Fruit fly (Drosophila melanogaster): ENCODE measurements around the gene CG17325.
A peak's percentile ranks its signal among the peaks of the same experiment; 100 is the strongest.

Gene CG17325

dm6 chr2L:18819044-18819443 is 6.6 kb downstream of the CG17325 start, which contains the start of gene Ugt36F1:
Gene Ugt36F1 (plus strand): TSS chr2L:18819344.
- no peak for TF ChIP-seq bab1 (GFP tag; optimal IDR thresholded peaks at IDR 0.05)
- TF ChIP-seq CG33017 (tag; optimal IDR thresholded peaks at IDR 0.05), result no peak
- no peak for TF ChIP-seq CG7101 (tag; optimal IDR thresholded peaks at IDR 0.05)
- no peak for TF ChIP-seq Mnt (GFP tag; optimal IDR thresholded peaks at IDR 0.05)

dm6 chr2L:18822805-18823204 is 10.4 kb downstream of the CG17325 start:
- TF ChIP-seq Clk (GFP tag; optimal IDR thresholded peaks at IDR 0.05) (no peak), cic (GFP tag; optimal IDR thresholded peaks at IDR 0.05) (no peak), CG7101 (tag; optimal IDR thresholded peaks at IDR 0.05) (no peak), ovo (GFP tag; optimal IDR thresholded peaks at IDR 0.05) (no peak), cnc (optimal IDR thresholded peaks at IDR 0.05) (no peak), CG7045 (GFP tag; optimal IDR thresholded peaks at IDR 0.05) (no peak), kay (GFP tag; ENCODE audit: borderline replicate concordance) (no peak), toe (GFP tag; optimal IDR thresholded peaks at IDR 0.05) (no peak), CG14711 (tag; optimal IDR thresholded peaks at IDR 0.05) (no peak), CG12768 (GFP tag; optimal IDR thresholded peaks at IDR 0.05) (no peak), CG1620 (GFP tag; optimal IDR thresholded peaks at IDR 0.05) (no peak), CG33017 (tag; optimal IDR thresholded peaks at IDR 0.05) (no peak), Crg-1 (GFP tag; optimal IDR thresholded peaks at IDR 0.05) (no peak), tj (GFP tag; optimal IDR thresholded peaks at IDR 0.05) (no peak)

- TF ChIP-seq CG14711 (tag; optimal IDR thresholded peaks at IDR 0.05) (no peak), Hr96 (GFP tag; optimal IDR thresholded peaks at IDR 0.05) (peak; percentile 27), bab1 (GFP tag; optimal IDR thresholded peaks at IDR 0.05) (peak; percentile 11), kay (GFP tag; ENCODE audit: borderline replicate concordance) (peak; percentile 86), tj (GFP tag; optimal IDR thresholded peaks at IDR 0.05) (peak; percentile 94), cic (GFP tag; optimal IDR thresholded peaks at IDR 0.05) (no peak), Mnt (GFP tag; optimal IDR thresholded peaks at IDR 0.05) (peak; percentile 20), CG33017 (tag; optimal IDR thresholded peaks at IDR 0.05) (peak; percentile 0), CG11617 (GFP tag; optimal IDR thresholded peaks at IDR 0.05) (peak; percentile 80), cnc (optimal IDR thresholded peaks at IDR 0.05) (no peak), CG7101 (tag; optimal IDR thresholded peaks at IDR 0.05) (peak; percentile 5)
Observed at dm6 chr2L:18823243-18823803, 10.9 kb downstream of the CG17325 start, which contains the start of gene Ugt36D1. Gene Ugt36D1 (plus strand): TSS chr2L:18823548.

dm6 chr2L:18826496-18827008 is 14.1 kb downstream of the CG17325 start, which contains the start of gene Ugt36E1:
Gene Ugt36E1 (plus strand): TSS chr2L:18826770.
- TF ChIP-seq Clk (GFP tag; optimal IDR thresholded peaks at IDR 0.05) (no peak), CG1620 (GFP tag; optimal IDR thresholded peaks at IDR 0.05) (no peak), kay (GFP tag; ENCODE audit: borderline replicate concordance) (peak; percentile 19), bab1 (GFP tag; optimal IDR thresholded peaks at IDR 0.05) (no peak), Crg-1 (GFP tag; optimal IDR thresholded peaks at IDR 0.05) (no peak), CG7045 (GFP tag; optimal IDR thresholded peaks at IDR 0.05) (no peak), tj (GFP tag; optimal IDR thresholded peaks at IDR 0.05) (peak; percentile 61), CG33017 (tag; optimal IDR thresholded peaks at IDR 0.05) (no peak), toe (GFP tag; optimal IDR thresholded peaks at IDR 0.05) (no peak), CG14711 (tag; optimal IDR thresholded peaks at IDR 0.05) (no peak), cnc (optimal IDR thresholded peaks at IDR 0.05) (no peak), CG11617 (GFP tag; optimal IDR thresholded peaks at IDR 0.05) (no peak)

dm6 chr2L:18830587-18831528 is 18.4 kb downstream of the CG17325 start, which contains the start of the genes CG17597 and ScpX:
Gene CG17597 (minus strand): TSS chr2L:18831153.
Gene ScpX (plus strand): TSS chr2L:18831229.
- TF ChIP-seq toe (GFP tag; optimal IDR thresholded peaks at IDR 0.05) (peak; percentile 83), Crg-1 (GFP tag; optimal IDR thresholded peaks at IDR 0.05) (no peak), cnc (optimal IDR thresholded peaks at IDR 0.05) (no peak), CG7101 (tag; optimal IDR thresholded peaks at IDR 0.05) (peak; percentile 50), CG5204 (GFP tag; optimal IDR thresholded peaks at IDR 0.05) (peak; percentile 76), CG7045 (GFP tag; optimal IDR thresholded peaks at IDR 0.05) (peak; percentile 44), bab1 (GFP tag; optimal IDR thresholded peaks at IDR 0.05) (peak; percentile 46), pad (GFP tag; optimal IDR thresholded peaks at IDR 0.05) (peak; percentile 17), CG1620 (GFP tag; optimal IDR thresholded peaks at IDR 0.05) (peak; percentile 62), CG33017 (tag; optimal IDR thresholded peaks at IDR 0.05) (peak; percentile 34), Clk (GFP tag; optimal IDR thresholded peaks at IDR 0.05) (peak; percentile 42), kay (GFP tag; ENCODE audit: borderline replicate concordance) (no peak), CG12768 (GFP tag; optimal IDR thresholded peaks at IDR 0.05) (peak; percentile 42), cic (GFP tag; optimal IDR thresholded peaks at IDR 0.05) (no peak), CG11617 (GFP tag; optimal IDR thresholded peaks at IDR 0.05) (peak; percentile 50), Hr96 (GFP tag; optimal IDR thresholded peaks at IDR 0.05) (peak; percentile 59), tj (GFP tag; optimal IDR thresholded peaks at IDR 0.05) (peak; percentile 25), ovo (GFP tag; optimal IDR thresholded peaks at IDR 0.05) (peak; percentile 6), Mnt (GFP tag; optimal IDR thresholded peaks at IDR 0.05) (peak; percentile 55), CG14711 (tag; optimal IDR thresholded peaks at IDR 0.05) (peak; percentile 57)

Data from whole organism, adult.